Worm (Caenorhabditis elegans): ENCODE results near the gene ric-3.
A peak's percentile ranks its signal among the peaks of the same experiment; 100 is the strongest.

Gene ric-3

DNA sequence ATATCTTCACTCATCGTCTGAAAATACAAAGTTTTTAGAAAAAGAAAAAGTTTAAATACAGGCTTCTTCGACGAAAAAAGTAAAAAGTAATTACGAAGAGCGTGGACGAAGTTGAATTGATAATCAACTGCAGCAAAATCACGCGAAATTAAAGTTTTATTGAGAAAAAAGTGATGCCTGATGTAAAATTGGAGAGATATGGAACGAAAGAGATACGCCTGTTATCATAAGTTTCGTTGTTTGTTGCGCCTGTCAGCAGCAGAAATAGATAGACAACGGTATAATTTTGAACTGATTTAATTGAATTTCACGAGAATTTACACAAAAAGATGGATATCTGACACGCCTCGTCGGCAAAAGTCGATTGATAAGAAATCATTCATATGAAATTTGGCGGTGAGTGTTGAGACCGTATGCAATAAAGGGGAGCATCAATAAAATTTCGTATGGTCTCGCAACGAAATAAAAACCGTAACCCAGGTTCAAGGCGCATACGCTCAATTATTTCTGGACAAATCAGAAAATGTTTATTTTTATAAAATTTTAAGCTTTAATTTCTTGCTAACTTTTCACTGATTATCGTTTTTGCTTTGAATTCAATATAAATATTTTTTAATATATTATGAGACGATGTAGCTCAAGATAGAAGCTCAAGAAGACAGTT, 11.4 kb downstream of the ric-3 start, which contains the start of gene C06A6.4:
TSS of gene C06A6.4 (minus strand) at position 24 of the 664 bp plus-strand sequence.
- TF ChIP-seq elt-2 (tag; optimal IDR thresholded peaks at IDR 0.05) (peak; percentile 2), K02D7.2 (tag; optimal IDR thresholded peaks at IDR 0.05) (no peak)

DNA sequence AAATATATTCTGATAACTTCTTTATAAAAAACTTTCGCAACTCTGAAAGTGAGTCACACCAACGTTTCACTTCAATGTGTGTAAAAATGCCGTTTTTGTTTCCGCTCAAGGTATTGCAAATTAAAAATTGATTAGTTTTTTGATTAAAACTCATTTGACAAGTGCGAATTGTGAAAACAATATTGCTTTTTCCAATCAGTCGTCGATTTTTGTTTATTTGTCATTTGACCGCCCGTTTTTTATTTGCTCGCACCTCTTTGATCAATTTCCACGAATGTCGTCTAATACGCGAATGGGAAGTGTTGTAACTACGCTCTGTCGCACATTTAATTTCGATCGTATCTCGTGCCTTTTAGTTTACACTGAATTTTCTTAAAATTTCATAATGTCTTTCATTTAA, 12.1 kb downstream of the ric-3 start, which contains the start of gene mvb-12:
TSS of gene mvb-12 (plus strand) at position 375 of the 400 bp plus-strand sequence.
- TF ChIP-seq elt-4 (tag; optimal IDR thresholded peaks at IDR 0.05) (no peak), hlh-30 (tag; optimal IDR thresholded peaks at IDR 0.05; ENCODE audit: insufficient read depth) (peak; percentile 29), ceh-14 (tag; optimal IDR thresholded peaks at IDR 0.05) (peak; percentile 40), hlh-6 (tag; optimal IDR thresholded peaks at IDR 0.05) (no peak), eyg-1 (tag; optimal IDR thresholded peaks at IDR 0.05) (no peak), ceh-6 (GFP tag; optimal IDR thresholded peaks at IDR 0.05) (no peak)

DNA sequence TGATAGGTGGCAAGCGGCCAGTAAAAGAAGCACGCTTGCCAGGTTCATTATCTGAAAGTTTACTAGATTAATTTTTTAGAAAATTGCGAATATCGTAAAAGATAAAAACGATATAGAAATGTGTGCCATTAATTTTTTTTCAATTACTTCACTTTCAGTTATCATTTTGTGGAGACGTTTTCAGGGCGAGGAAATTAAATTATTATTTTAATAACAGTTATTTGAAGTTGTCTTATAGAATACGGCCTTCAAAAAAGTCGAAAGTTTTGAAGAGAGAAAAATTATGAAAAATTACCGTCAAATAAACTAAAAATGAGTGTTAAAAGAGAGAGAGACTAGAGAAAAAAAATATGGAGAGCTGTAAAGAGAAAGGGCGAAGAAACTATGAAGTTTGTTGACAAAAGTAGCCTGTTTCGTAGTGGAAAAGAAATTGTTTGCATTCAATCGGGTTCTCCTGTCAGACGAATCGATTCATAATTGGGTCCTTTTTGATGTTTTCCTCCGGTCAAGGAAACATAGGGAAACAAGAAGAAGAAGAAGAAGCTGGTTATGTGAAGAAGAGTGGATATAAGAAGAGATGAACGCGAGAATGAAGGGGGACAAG, 16.7 kb downstream of the ric-3 start, which contains the start of gene erp-44.2:
TSS of gene erp-44.2 (minus strand) at position 51 of the 604 bp plus-strand sequence.
- TF ChIP-seq pag-3 (tag; optimal IDR thresholded peaks at IDR 0.05; ENCODE audit: borderline replicate concordance): no peak
- no peak for TF ChIP-seq Y22D7AL.16 (tag; optimal IDR thresholded peaks at IDR 0.05)
- TF ChIP-seq K02D7.2 (tag; optimal IDR thresholded peaks at IDR 0.05): no peak
- no peak for TF ChIP-seq che-1 (tag; optimal IDR thresholded peaks at IDR 0.05)
- no peak for TF ChIP-seq nhr-11 (tag; optimal IDR thresholded peaks at IDR 0.05)
- no peak for TF ChIP-seq tbx-2 (tag; optimal IDR thresholded peaks at IDR 0.05)
- TF ChIP-seq hlh-30 (tag; optimal IDR thresholded peaks at IDR 0.05; ENCODE audit: insufficient read depth): no peak
- TF ChIP-seq ceh-18 (tag; optimal IDR thresholded peaks at IDR 0.05): no peak
- no peak for TF ChIP-seq nhr-232 (tag; optimal IDR thresholded peaks at IDR 0.05)
- TF ChIP-seq ceh-34 (tag; optimal IDR thresholded peaks at IDR 0.05): no peak
- no peak for TF ChIP-seq fkh-6 (tag; optimal IDR thresholded peaks at IDR 0.05)
- no peak for TF ChIP-seq odd-2 (tag; optimal IDR thresholded peaks at IDR 0.05)

DNA sequence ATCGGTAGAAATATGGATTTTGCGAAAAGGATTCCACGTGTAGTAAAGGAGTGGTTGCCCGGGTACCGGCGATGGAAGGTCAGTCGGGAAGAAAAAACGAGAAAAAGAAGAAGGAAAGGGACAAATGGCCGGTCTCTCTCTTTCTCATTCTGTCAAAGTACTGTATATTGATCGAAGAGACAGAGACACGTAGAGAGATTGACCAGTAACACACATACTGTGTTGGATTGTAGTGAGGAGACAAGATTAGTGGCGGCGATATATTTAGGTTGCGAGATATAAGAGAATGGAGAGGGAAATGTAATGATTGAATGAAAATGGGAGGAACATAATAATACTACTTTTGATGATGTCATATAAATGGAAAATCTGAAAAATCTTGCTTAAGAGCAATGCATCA, 18.0 kb downstream of the ric-3 start:
- TF ChIP-seq unc-42 (tag; optimal IDR thresholded peaks at IDR 0.05) (no peak), tbx-7 (tag; optimal IDR thresholded peaks at IDR 0.05) (no peak), ceh-6 (GFP tag; optimal IDR thresholded peaks at IDR 0.05) (no peak), elt-4 (tag; optimal IDR thresholded peaks at IDR 0.05) (no peak), pqm-1 (tag; optimal IDR thresholded peaks at IDR 0.05) (no peak), unc-86 (tag; optimal IDR thresholded peaks at IDR 0.05) (no peak), ceh-24 (tag; optimal IDR thresholded peaks at IDR 0.05) (no peak), sox-4 (tag; optimal IDR thresholded peaks at IDR 0.05) (no peak), ceh-34 (tag; optimal IDR thresholded peaks at IDR 0.05) (no peak)

DNA sequence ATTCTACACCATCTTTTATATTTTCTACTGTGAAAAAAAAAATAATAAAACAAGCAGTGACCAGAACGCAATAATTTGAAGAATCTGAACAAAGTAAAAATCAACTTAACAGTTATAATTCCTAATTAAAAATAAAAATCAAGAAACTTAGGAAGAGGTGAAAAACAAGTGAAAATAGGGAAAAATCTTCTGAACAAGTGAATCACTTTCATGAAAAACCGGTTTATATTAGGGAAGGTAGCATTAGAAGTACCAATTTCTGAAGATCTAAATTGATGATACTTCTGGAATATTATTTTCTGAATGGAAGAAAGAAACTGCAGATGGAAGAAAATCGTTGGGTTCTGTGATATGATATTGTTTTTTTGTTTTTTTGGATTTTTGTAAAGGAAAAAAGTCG, 18.4 kb downstream of the ric-3 start:
- TF ChIP-seq ceh-14 (tag; optimal IDR thresholded peaks at IDR 0.05): no peak
- no peak for TF ChIP-seq ahr-1 (tag; optimal IDR thresholded peaks at IDR 0.05)
- no peak for TF ChIP-seq che-1 (tag; optimal IDR thresholded peaks at IDR 0.05)
- TF ChIP-seq ama-1 (optimal IDR thresholded peaks at IDR 0.05): no peak
- TF ChIP-seq ceh-19 (GFP tag; optimal IDR thresholded peaks at IDR 0.05): no peak
- TF ChIP-seq lim-6 (tag; optimal IDR thresholded peaks at IDR 0.05): no peak
- TF ChIP-seq fkh-6 (tag; optimal IDR thresholded peaks at IDR 0.05): no peak
- no peak for TF ChIP-seq sdc-2 (tag; optimal IDR thresholded peaks at IDR 0.05)
- TF ChIP-seq hlh-15 (tag; optimal IDR thresholded peaks at IDR 0.05): no peak
- TF ChIP-seq unc-86 (tag; optimal IDR thresholded peaks at IDR 0.05): no peak
- TF ChIP-seq npax-4 (tag; optimal IDR thresholded peaks at IDR 0.05): no peak
- TF ChIP-seq madf-2 (tag; optimal IDR thresholded peaks at IDR 0.05): no peak
- TF ChIP-seq pros-1 (tag; optimal IDR thresholded peaks at IDR 0.05): no peak
